3 worm cellular contexts compared by ENCODE assay signal in the genomic region with DNA sequence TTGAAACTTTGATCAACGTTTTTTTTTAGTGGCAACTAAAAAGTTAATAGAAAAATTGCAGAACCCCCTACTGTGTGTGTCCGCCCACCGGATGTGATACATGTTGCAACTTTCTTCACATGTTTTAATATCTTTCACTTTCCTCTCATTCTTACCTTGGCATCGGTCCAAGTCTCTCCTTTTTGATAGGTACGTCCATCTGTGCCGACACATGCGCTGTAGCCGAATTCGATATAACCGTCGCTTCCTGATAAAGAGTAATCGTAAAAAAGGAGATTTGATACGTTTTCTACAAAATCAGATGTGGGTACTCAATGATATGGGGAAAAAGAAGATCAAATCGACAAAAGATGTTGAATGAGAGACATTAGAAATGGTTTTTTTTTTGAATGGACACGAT.
TF ChIP-seq lines count a peak whose summit lies in the region.

No protein-coding gene starts in this region.

TF ChIP-seq in whole organism, L1 larva, 84 proteins besides CTCF, POLR2A, EP300 and RAD21 (continues in another document):
- TF ChIP-seq Y116A8C.19 (tag; optimal IDR thresholded peaks at IDR 0.05; lab: Kevin White, UChicago; ENCODE audit: borderline replicate concordance) = no peak
- TF ChIP-seq ceh-90 (tag; optimal IDR thresholded peaks at IDR 0.05; lab: Kevin White, UChicago) = no peak
- TF ChIP-seq blmp-1 (tag; optimal IDR thresholded peaks at IDR 0.05; lab: Kevin White, UChicago) = peak; percentile 91
- TF ChIP-seq tbx-2 (tag; optimal IDR thresholded peaks at IDR 0.05; lab: Kevin White, UChicago) = no peak
- TF ChIP-seq ama-1 (optimal IDR thresholded peaks at IDR 0.05; lab: Kevin White, UChicago) = no peak
- no peak for TF ChIP-seq unc-98 (GFP tag; IDR thresholded peaks at IDR 0.05; lab: Robert Waterston, UW)
- TF ChIP-seq nhr-20 (tag; optimal IDR thresholded peaks at IDR 0.05; lab: Kevin White, UChicago) = peak; percentile 32
- no peak for TF ChIP-seq F16B12.6 (tag; optimal IDR thresholded peaks at IDR 0.05; lab: Kevin White, UChicago)
- TF ChIP-seq lin-35 (GFP tag; optimal IDR thresholded peaks at IDR 0.05; lab: Kevin White, UChicago) = no peak
- TF ChIP-seq nhr-12 (tag; optimal IDR thresholded peaks at IDR 0.05; lab: Kevin White, UChicago) = no peak
- TF ChIP-seq zag-1 (tag; optimal IDR thresholded peaks at IDR 0.05; lab: Kevin White, UChicago) = no peak
- no peak for TF ChIP-seq fkh-8 (tag; optimal IDR thresholded peaks at IDR 0.05; lab: Kevin White, UChicago)
- TF ChIP-seq elt-3 (tag; optimal IDR thresholded peaks at IDR 0.05; lab: Kevin White, UChicago) = peak in 5 of 6 experiments; percentile 69 to 84 (median 79)
- no peak for TF ChIP-seq nhr-237 (tag; optimal IDR thresholded peaks at IDR 0.05; lab: Kevin White, UChicago)
- TF ChIP-seq hpl-2 (GFP tag; optimal IDR thresholded peaks at IDR 0.05; lab: Kevin White, UChicago) = no peak
- 0 out of 2 replicates have a peak, but pooled peaks have one; percentile 4 for TF ChIP-seq nhr-19 (GFP tag; conservative IDR thresholded peaks at IDR 0.05; lab: Robert Waterston, UW)
- no peak for TF ChIP-seq lir-3 (tag; optimal IDR thresholded peaks at IDR 0.05; lab: Kevin White, UChicago; ENCODE audit: poor library complexity)
- TF ChIP-seq aly-2 (tag; optimal IDR thresholded peaks at IDR 0.05; lab: Kevin White, UChicago) = no peak
- TF ChIP-seq nhr-85 (tag; lab: Kevin White, UChicago) = peak; percentile 63
- TF ChIP-seq pag-3 (tag; optimal IDR thresholded peaks at IDR 0.05; lab: Kevin White, UChicago; ENCODE audit: borderline replicate concordance, insufficient read depth) = no peak
- no peak for TF ChIP-seq efl-1 (optimal IDR thresholded peaks at IDR 0.05; lab: Kevin White, UChicago)
- no peak for TF ChIP-seq efl-1 (GFP tag; optimal IDR thresholded peaks at IDR 0.05 in 1 of 2; lab: Kevin White, UChicago)
- no peak for TF ChIP-seq lin-39 (tag; optimal IDR thresholded peaks at IDR 0.05; lab: Kevin White, UChicago)
- TF ChIP-seq nhr-90 (tag; optimal IDR thresholded peaks at IDR 0.05; lab: Kevin White, UChicago; ENCODE audit: poor library complexity) = no peak
- TF ChIP-seq ceh-8 (GFP tag; optimal IDR thresholded peaks at IDR 0.05; lab: Kevin White, UChicago) = no peak
- TF ChIP-seq C34B4.2 (tag; optimal IDR thresholded peaks at IDR 0.05; lab: Kevin White, UChicago) = no peak
- no peak for TF ChIP-seq snpc-4 (tag; optimal IDR thresholded peaks at IDR 0.05; lab: Kevin White, UChicago)
- no peak for TF ChIP-seq nhr-47 (tag; optimal IDR thresholded peaks at IDR 0.05; lab: Kevin White, UChicago)
- no peak for TF ChIP-seq lin-13 (GFP tag; optimal IDR thresholded peaks at IDR 0.05; lab: Kevin White, UChicago)

TF ChIP-seq in whole organism, L2 larva, 48 proteins besides CTCF, POLR2A, EP300 and RAD21:
- no peak for TF ChIP-seq ama-1 (optimal IDR thresholded peaks at IDR 0.05; lab: Kevin White, UChicago)
- peak; percentile 45 for TF ChIP-seq sma-9 (GFP tag; optimal IDR thresholded peaks at IDR 0.05; lab: Kevin White, UChicago)
- TF ChIP-seq sma-9 (tag; optimal IDR thresholded peaks at IDR 0.05; lab: Kevin White, UChicago) = no peak
- TF ChIP-seq blmp-1 (tag; optimal IDR thresholded peaks at IDR 0.05; lab: Kevin White, UChicago; ENCODE audit: insufficient read depth) = peak; percentile 37
- TF ChIP-seq zag-1 (tag; optimal IDR thresholded peaks at IDR 0.05; lab: Kevin White, UChicago) = no peak

TF ChIP-seq in whole organism, L4 larva, 104 proteins besides CTCF, POLR2A, EP300 and RAD21:
- peak; percentile 39 for TF ChIP-seq nhr-28 (tag; optimal IDR thresholded peaks at IDR 0.05; lab: Kevin White, UChicago)
- TF ChIP-seq F26F4.8 (GFP tag; conservative IDR thresholded peaks at IDR 0.05; lab: Robert Waterston, UW) = no peak
- no peak for TF ChIP-seq snpc-4 (tag; optimal IDR thresholded peaks at IDR 0.05; lab: Kevin White, UChicago)
- TF ChIP-seq Y105C5A.15 (GFP tag; IDR thresholded peaks at IDR 0.05; lab: Robert Waterston, UW) = no peak
- TF ChIP-seq aha-1 (tag; lab: Kevin White, UChicago) = peak; percentile 37
- no peak for TF ChIP-seq Y48G9A.11 (GFP tag; IDR thresholded peaks at IDR 0.05; lab: Robert Waterston, UW)
- TF ChIP-seq jun-1 (tag; optimal IDR thresholded peaks at IDR 0.05; lab: Kevin White, UChicago) = no peak
- no peak for TF ChIP-seq nhr-76 (tag; optimal IDR thresholded peaks at IDR 0.05; lab: Kevin White, UChicago)
- no peak for TF ChIP-seq fkh-10 (GFP tag; optimal IDR thresholded peaks at IDR 0.05; lab: Kevin White, UChicago)
- no peak for TF ChIP-seq zag-1 (tag; optimal IDR thresholded peaks at IDR 0.05; lab: Kevin White, UChicago)
TF ChIP-seq in whole organism, L4 larva: peak in this region for 2.

Comparison
In these comparisons a context has a peak if more than half of its experiments do, and no peak if none do; other contexts are left out.
1. Of the 29 proteins assayed by ChIP-seq in both whole organism, L4 larva and whole organism, L1 larva: peak only in whole organism, L4 larva: aha-1 and nhr-28; only in whole organism, L1 larva: none; in both: none; in neither: 27.